Worm (Caenorhabditis elegans) whole organism, L1 larva: ENCODE results near the gene gcs-1.

Experiments
- C34B4.2 ChIP-seq: sonication (generic microtip); optimal IDR thresholded peaks from 2 replicates; lab custom pipeline; 2017; ENCODE audit warnings: mild to moderate bottlenecking, missing genetic modification characterization, missing compliant biosample characterization
- aha-1 ChIP-seq: fragments of 150-350 bp; optimal IDR thresholded peaks from 2 replicates; lab custom pipeline; 2014; ENCODE audit warnings: missing biosample characterization, missing genetic modification characterization
- aly-2 ChIP-seq: fragments of 150-350 bp; optimal IDR thresholded peaks from 2 replicates; lab custom pipeline; 2014; ENCODE audit warnings: missing biosample characterization, missing genetic modification characterization
- ceh-82 ChIP-seq, 3 experiments: fragments of 150-350 bp in 1 of 3; sonication (generic microtip) in 2 of 3; optimal IDR thresholded peaks; 2 replicates each; lab custom pipeline; 2014 to 2017; ENCODE audit warnings: missing biosample characterization in 3 of 3, missing genetic modification characterization in 3 of 3
- ceh-88 ChIP-seq: fragments of 200-800 bp; sonication (Bioruptor generic); IDR thresholded peaks from 2 replicates; pipeline ENCODE4 v1.3.6; 2022; ENCODE audit warnings: missing genetic modification characterization, missing compliant biosample characterization
- dsc-1 ChIP-seq: sonication (generic microtip); optimal IDR thresholded peaks from 2 replicates; lab custom pipeline; 2016; ENCODE audit warnings: mild to moderate bottlenecking, missing genetic modification characterization, missing compliant biosample characterization
- efl-1 ChIP-seq, 4 experiments: fragments of 150-350 bp; optimal IDR thresholded peaks in 3 of 4; peaks in 1 of 4; 1 replicate in 1 of 4; 2 replicates in 3 of 4; lab custom pipeline; 2014; ENCODE audit warnings: missing biosample characterization in 2 of 4, missing genetic modification characterization in 2 of 4, missing genetic modification reagents in 2 of 4
- efl-3 ChIP-seq: fragments of 200-800 bp; sonication (Bioruptor generic); optimal IDR thresholded peaks from 2 replicates; lab custom pipeline; 2018; ENCODE audit warnings: mild to moderate bottlenecking, missing genetic modification characterization, missing compliant biosample characterization
- egl-13 ChIP-seq: sonication (generic microtip); optimal IDR thresholded peaks from 2 replicates; lab custom pipeline; 2016; ENCODE audit warnings: missing genotype, missing genetic modification reagents, missing genetic modification characterization, missing compliant biosample characterization
- elt-2 ChIP-seq: sonication (generic microtip); optimal IDR thresholded peaks from 2 replicates; lab custom pipeline; 2016; ENCODE audit warnings: missing genetic modification characterization, mild to moderate bottlenecking, inconsistent platforms, missing compliant biosample characterization, missing genetic modification reagents
- fkh-10 ChIP-seq: sonication (generic microtip); optimal IDR thresholded peaks from 2 replicates; lab custom pipeline; 2017; ENCODE audit warnings: missing biosample characterization, missing genetic modification reagents, missing genetic modification characterization
- fkh-8 ChIP-seq: sonication (generic microtip); optimal IDR thresholded peaks from 2 replicates; lab custom pipeline; 2016; ENCODE audit warnings: mild to moderate bottlenecking, missing genetic modification characterization, missing compliant biosample characterization
- hpl-2 ChIP-seq: fragments of 150-350 bp; optimal IDR thresholded peaks from 2 replicates; lab custom pipeline; 2014; ENCODE audit warnings: missing biosample characterization, missing genetic modification reagents, missing genetic modification characterization
- irx-1 ChIP-seq: sonication (generic microtip); optimal IDR thresholded peaks from 2 replicates; lab custom pipeline; 2016; ENCODE audit warnings: missing genetic modification characterization, missing compliant biosample characterization
- lin-13 ChIP-seq: fragments of 150-350 bp; optimal IDR thresholded peaks from 2 replicates; lab custom pipeline; 2014; ENCODE audit warnings: missing biosample characterization, missing genetic modification reagents, missing genetic modification characterization
- lin-14 ChIP-seq: fragments of 200-800 bp; sonication (Bioruptor generic); optimal IDR thresholded peaks from 2 replicates; lab custom pipeline; 2018; ENCODE audit warnings: mild to moderate bottlenecking, missing genetic modification characterization, moderate library complexity, missing compliant biosample characterization
- lin-15B ChIP-seq: fragments of 150-350 bp; sonication (generic microtip); optimal IDR thresholded peaks from 3 replicates; lab custom pipeline; 2014; ENCODE audit warnings: missing biosample characterization, missing genetic modification characterization
- lsy-2 ChIP-seq, 2 experiments: fragments of 150-350 bp; optimal IDR thresholded peaks; 2 replicates each; lab custom pipeline; 2014; ENCODE audit warnings: missing biosample characterization in 2 of 2, missing genetic modification characterization in 2 of 2
- mdl-1 ChIP-seq, 2 experiments: fragments of 150-350 bp; optimal IDR thresholded peaks; 2 replicates each; lab custom pipeline; 2014 to 2017; ENCODE audit warnings: missing biosample characterization in 2 of 2, missing genetic modification characterization in 2 of 2, inconsistent platforms in 1 of 2
- mef-2 ChIP-seq: fragments of 150-350 bp; optimal IDR thresholded peaks from 2 replicates; lab custom pipeline; 2014; ENCODE audit warnings: missing biosample characterization, missing genetic modification characterization
- nhr-11 ChIP-seq: fragments of 150-350 bp; optimal IDR thresholded peaks from 2 replicates; lab custom pipeline; 2014; ENCODE audit warnings: missing biosample characterization, missing genetic modification characterization
- nhr-12 ChIP-seq: sonication (generic microtip); optimal IDR thresholded peaks from 2 replicates; lab custom pipeline; 2017; ENCODE audit warnings: missing biosample characterization, missing genetic modification characterization
- nhr-20 ChIP-seq: sonication (generic microtip); optimal IDR thresholded peaks from 2 replicates; lab custom pipeline; 2016; ENCODE audit warnings: mild to moderate bottlenecking, missing genetic modification characterization, missing compliant biosample characterization
- nhr-237 ChIP-seq: fragments of 150-350 bp; optimal IDR thresholded peaks from 2 replicates; lab custom pipeline; 2014; ENCODE audit warnings: missing biosample characterization, missing genetic modification characterization
- nhr-47 ChIP-seq: sonication (generic microtip); optimal IDR thresholded peaks from 2 replicates; lab custom pipeline; 2016; ENCODE audit warnings: mild to moderate bottlenecking, missing genetic modification characterization, moderate library complexity, missing compliant biosample characterization
- nhr-71 ChIP-seq: sonication (generic microtip); optimal IDR thresholded peaks from 2 replicates; lab custom pipeline; 2016; ENCODE audit warnings: mild to moderate bottlenecking, missing genetic modification characterization, moderate library complexity, missing compliant biosample characterization
- nhr-77 ChIP-seq: fragments of 150-350 bp; optimal IDR thresholded peaks from 2 replicates; lab custom pipeline; 2014; ENCODE audit warnings: missing biosample characterization, missing genetic modification characterization
- pax-3 ChIP-seq: fragments of 200-800 bp; sonication (Bioruptor generic); optimal IDR thresholded peaks from 2 replicates; lab custom pipeline; 2018; ENCODE audit warnings: mild to moderate bottlenecking, missing genetic modification characterization, moderate library complexity, missing compliant biosample characterization
- pqm-1 ChIP-seq: sonication (generic microtip); optimal IDR thresholded peaks from 3 replicates; lab custom pipeline; 2017; ENCODE audit warnings: missing biosample characterization, missing genetic modification characterization
- sox-4 ChIP-seq: sonication (generic microtip); optimal IDR thresholded peaks from 2 replicates; lab custom pipeline; 2016; ENCODE audit warnings: missing genetic modification characterization, missing compliant biosample characterization
- sup-37 ChIP-seq: fragments of 200-800 bp; sonication (Bioruptor generic); optimal IDR thresholded peaks from 2 replicates; lab custom pipeline; 2018; ENCODE audit warnings: mild to moderate bottlenecking, missing genetic modification characterization, missing compliant biosample characterization
- swsn-7 ChIP-seq: sonication (generic microtip); optimal IDR thresholded peaks from 2 replicates; lab custom pipeline; 2016; ENCODE audit warnings: missing genetic modification characterization, missing compliant biosample characterization
- tbx-2 ChIP-seq: sonication (generic microtip); optimal IDR thresholded peaks from 2 replicates; lab custom pipeline; 2016; ENCODE audit warnings: missing genetic modification characterization, missing compliant biosample characterization
- tlp-1 ChIP-seq: fragments of 150-350 bp; optimal IDR thresholded peaks from 2 replicates; lab custom pipeline; 2014; ENCODE audit warnings: missing biosample characterization, missing genetic modification characterization
- unc-130 ChIP-seq: fragments of 150-350 bp; optimal IDR thresholded peaks from 2 replicates; lab custom pipeline; 2017; ENCODE audit warnings: missing biosample characterization, missing genetic modification characterization, inconsistent platforms
- unc-86 ChIP-seq: sonication (generic microtip); optimal IDR thresholded peaks from 2 replicates; lab custom pipeline; 2016; ENCODE audit warnings: missing genetic modification characterization, missing compliant biosample characterization
- vab-15 ChIP-seq: sonication (generic microtip); optimal IDR thresholded peaks from 2 replicates; lab custom pipeline; 2017; ENCODE audit warnings: missing genotype, mild to moderate bottlenecking, missing genetic modification characterization, missing compliant biosample characterization
- xbp-1 ChIP-seq: sonication (generic microtip); optimal IDR thresholded peaks from 2 replicates; lab custom pipeline; 2016; ENCODE audit warnings: missing genetic modification characterization, missing compliant biosample characterization
- ztf-4 ChIP-seq: fragments of 150-350 bp; optimal IDR thresholded peaks from 2 replicates; lab custom pipeline; 2014; ENCODE audit warnings: missing biosample characterization, missing genetic modification characterization

gcs-1 gene

DNA sequence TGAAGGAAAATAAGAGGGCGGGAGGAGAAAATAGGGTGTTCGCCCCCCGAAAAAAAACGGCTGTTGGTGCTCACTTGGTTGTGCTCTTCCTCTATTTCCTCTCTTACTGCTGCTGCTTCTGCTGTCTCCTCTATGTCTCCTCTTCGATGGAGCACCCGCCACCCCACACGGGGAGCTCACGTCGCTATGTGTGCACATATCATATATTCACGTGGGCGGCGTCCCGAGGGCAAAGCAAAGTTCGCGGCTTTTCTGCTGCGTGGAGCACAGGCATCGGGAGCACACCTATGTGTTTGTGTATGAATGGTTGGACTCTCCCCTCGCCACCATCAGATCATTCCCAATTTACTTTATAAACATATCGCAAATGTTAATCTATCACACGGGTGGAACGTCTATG is 24.8 kb downstream of the gcs-1 start:
- TF ChIP-seq mdl-1 (tag; optimal IDR thresholded peaks at IDR 0.05; lab: Kevin White, UChicago) (peak in 1 of 2 experiments; percentile 75), nhr-237 (tag; lab: Kevin White, UChicago) (no peak), lin-15B (tag; lab: Kevin White, UChicago) (no peak), efl-3 (GFP tag; lab: Kevin White, UChicago) (no peak), aly-2 (tag; lab: Kevin White, UChicago) (no peak), aha-1 (no peak), irx-1 (tag; lab: Kevin White, UChicago) (peak; percentile 1), ceh-88 (GFP tag; lab: Robert Waterston, UW) (no peak), nhr-12 (tag; lab: Kevin White, UChicago) (no peak), swsn-7 (tag; lab: Kevin White, UChicago) (peak; percentile 16), fkh-8 (tag; lab: Kevin White, UChicago) (peak; percentile 67), lin-14 (peak; percentile 67), vab-15 (tag; lab: Kevin White, UChicago) (no peak), nhr-71 (tag; lab: Kevin White, UChicago) (peak; percentile 49), tbx-2 (tag; lab: Kevin White, UChicago) (peak; percentile 10), egl-13 (tag; lab: Kevin White, UChicago) (peak; percentile 2), lsy-2 (tag; optimal IDR thresholded peaks at IDR 0.05; lab: Kevin White, UChicago) (peak in 1 of 2 experiments; percentile 0), unc-130 (no peak), nhr-47 (tag; lab: Kevin White, UChicago) (peak; percentile 19), nhr-11 (tag; lab: Kevin White, UChicago) (no peak), xbp-1 (tag; lab: Kevin White, UChicago) (peak; percentile 30), fkh-10 (GFP tag; lab: Kevin White, UChicago) (no peak), C34B4.2 (no peak), efl-1 (optimal IDR thresholded peaks at IDR 0.05; lab: Kevin White, UChicago) (no peak), efl-1 (GFP tag; optimal IDR thresholded peaks at IDR 0.05 in 1 of 2; lab: Kevin White, UChicago) (peak in 1 of 2 experiments; percentile 93), nhr-20 (tag; lab: Kevin White, UChicago) (peak; percentile 14), sup-37 (GFP tag; lab: Kevin White, UChicago) (no peak), nhr-77 (tag; lab: Kevin White, UChicago) (no peak)

DNA sequence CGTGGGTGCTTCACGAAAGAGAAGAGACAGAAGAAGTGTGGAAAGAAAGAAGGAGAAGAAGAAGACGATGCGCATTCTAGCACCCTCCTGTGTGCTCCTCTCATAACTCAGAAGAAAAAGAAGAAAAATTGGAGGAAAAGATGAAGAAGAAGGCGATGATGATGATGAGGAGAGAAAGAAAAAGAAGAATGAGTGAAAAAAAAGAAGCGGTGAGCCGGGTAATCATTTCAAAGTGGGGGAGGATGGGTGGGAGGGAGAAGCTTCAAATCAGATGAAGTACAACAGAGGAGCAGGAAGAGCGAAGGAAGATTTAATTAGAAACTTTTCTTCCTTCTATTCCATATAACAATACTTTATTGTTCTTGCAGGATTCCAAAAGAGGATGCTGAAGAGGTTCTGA is 27.4 kb downstream of the gcs-1 start:
- TF ChIP-seq mef-2 (tag; lab: Kevin White, UChicago), result no peak
- peak in 1 of 3 experiments; percentile 12 for TF ChIP-seq ceh-82 (tag; optimal IDR thresholded peaks at IDR 0.05; lab: Kevin White, UChicago)
- TF ChIP-seq lin-13 (GFP tag; lab: Kevin White, UChicago), result no peak
- no peak for TF ChIP-seq ztf-4
- TF ChIP-seq lin-14, result peak; percentile 74

DNA sequence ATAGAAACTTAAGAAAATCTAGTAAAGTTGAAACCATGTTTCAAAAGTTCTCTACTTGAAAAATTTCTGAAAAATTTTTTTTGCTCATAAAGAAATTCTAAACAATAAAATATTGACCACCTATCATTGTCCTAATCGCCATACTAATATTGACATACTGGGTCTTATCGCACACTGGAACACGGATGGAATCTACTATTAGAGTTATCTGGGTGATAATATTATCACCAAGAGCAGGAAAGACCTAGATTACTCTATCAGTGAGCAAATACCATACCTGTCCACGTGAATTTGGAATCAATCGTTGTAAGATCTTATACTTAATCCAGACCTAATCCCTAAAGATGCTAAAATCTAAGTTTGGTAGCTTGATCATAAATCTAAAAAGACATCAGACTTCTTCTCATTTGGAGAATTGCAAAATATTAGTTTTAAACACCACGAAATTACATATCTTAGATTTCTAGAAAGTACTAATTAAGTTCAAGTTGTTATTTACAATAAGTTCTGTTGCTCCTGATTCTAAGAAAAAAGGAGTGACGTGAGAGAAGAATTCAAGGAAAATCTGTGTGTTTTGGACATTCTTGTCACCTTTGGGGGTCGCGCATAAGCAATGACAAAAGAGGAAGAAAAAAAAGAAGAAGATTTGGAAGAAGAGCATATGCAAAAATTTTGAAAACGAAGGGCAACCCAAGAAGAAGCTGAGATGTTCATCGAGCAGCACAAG is 28.0 kb downstream of the gcs-1 start:
- TF ChIP-seq unc-86 (tag; lab: Kevin White, UChicago) (no peak), pax-3 (tag; lab: Kevin White, UChicago) (peak; percentile 67), sox-4 (tag; lab: Kevin White, UChicago) (peak; percentile 35), aha-1 (no peak), efl-1 (optimal IDR thresholded peaks at IDR 0.05; lab: Kevin White, UChicago) (no peak), efl-1 (GFP tag; optimal IDR thresholded peaks at IDR 0.05 in 1 of 2; lab: Kevin White, UChicago) (peak in 1 of 2 experiments; percentile 59), dsc-1 (tag; lab: Kevin White, UChicago) (peak; percentile 55), hpl-2 (no peak), tlp-1 (tag; lab: Kevin White, UChicago) (peak; percentile 52), fkh-8 (tag; lab: Kevin White, UChicago) (peak; percentile 82), pqm-1 (peak; percentile 76), elt-2 (tag; lab: Kevin White, UChicago) (peak; percentile 88), nhr-71 (tag; lab: Kevin White, UChicago) (peak; percentile 84), nhr-47 (tag; lab: Kevin White, UChicago) (peak; percentile 57)
